Worm (Caenorhabditis elegans): ENCODE data around the gene Y67D8C.22.

ce11 chrIV:3028842-3029241 is 47.3 kb downstream of the Y67D8C.22 start, which contains the start of gene ndnf-1:
- TF ChIP-seq nfya-1 (tag; optimal IDR thresholded peaks at IDR 0.05; ENCODE audit: borderline replicate concordance, insufficient read depth) (no peak), Y56A3A.18 (GFP tag; IDR thresholded peaks at IDR 0.05) (no peak), unc-130 (GFP tag; optimal IDR thresholded peaks at IDR 0.05) (no peak)
